Worm (Caenorhabditis elegans) whole organism, early embryonic: ENCODE data around the gene mrps-7.
"Not testable (repeated sequence)": the region's sequence is repeated elsewhere in the genome, so short reads cannot be mapped to it uniquely, and the experiment has no call there.

Source experiments
- B0310.2 ChIP-seq: sonication (generic microtip); optimal IDR thresholded peaks from 2 replicates; lab custom pipeline; 2016; ENCODE audit warnings: mild to moderate bottlenecking, missing genetic modification characterization, missing compliant biosample characterization
- F13C5.2 ChIP-seq: sonication (generic microtip); optimal IDR thresholded peaks from 2 replicates; lab custom pipeline; 2017; ENCODE audit warnings: mild to moderate bottlenecking, missing genetic modification characterization, inconsistent platforms, missing compliant biosample characterization
- aly-1 ChIP-seq: sonication (generic microtip); optimal IDR thresholded peaks from 2 replicates; lab custom pipeline; 2016; ENCODE audit warnings: missing genetic modification characterization, missing compliant biosample characterization
- ama-1 ChIP-seq: fragments of 150-350 bp; optimal IDR thresholded peaks from 2 replicates; lab custom pipeline; 2014
- ceh-13 ChIP-seq: fragments of 200-800 bp; sonication (Bioruptor generic); optimal IDR thresholded peaks from 2 replicates; lab custom pipeline; 2018; ENCODE audit warnings: mild to moderate bottlenecking, missing genetic modification characterization, missing compliant biosample characterization
- ceh-36 ChIP-seq: sonication (generic microtip); optimal IDR thresholded peaks from 2 replicates; lab custom pipeline; 2016; ENCODE audit warnings: missing genetic modification characterization, inconsistent platforms, missing compliant biosample characterization
- ets-7 ChIP-seq: sonication (generic microtip); optimal IDR thresholded peaks from 2 replicates; lab custom pipeline; 2016; ENCODE audit warnings: missing genotype, missing genetic modification characterization, missing compliant biosample characterization
- flt-1 ChIP-seq: fragments of 200-800 bp; sonication (Bioruptor generic); IDR thresholded peaks from 2 replicates; pipeline ENCODE4 v1.3.6; 2022; ENCODE audit warnings: missing genetic modification characterization, missing compliant biosample characterization
- hmbx-1 ChIP-seq: sonication (generic microtip); optimal IDR thresholded peaks from 2 replicates; lab custom pipeline; 2016; ENCODE audit warnings: mild to moderate bottlenecking, missing genetic modification characterization, missing compliant biosample characterization
- hmg-4 ChIP-seq: fragments of 200-800 bp; sonication (Bioruptor generic); optimal IDR thresholded peaks from 2 replicates; lab custom pipeline; 2018; ENCODE audit warnings: mild to moderate bottlenecking, missing genetic modification characterization, missing compliant biosample characterization
- hnd-1 ChIP-seq: sonication (generic microtip); optimal IDR thresholded peaks from 2 replicates; lab custom pipeline; 2016; ENCODE audit warnings: missing genetic modification characterization, missing compliant biosample characterization
- pes-1 ChIP-seq: fragments of 200-800 bp; sonication (Bioruptor generic); IDR thresholded peaks from 2 replicates; pipeline ENCODE4 v1.3.6; 2022; ENCODE audit warnings: missing genetic modification reagents, missing genetic modification characterization, missing compliant biosample characterization
- scrt-1 ChIP-seq: fragments of 200-800 bp; sonication (Bioruptor generic); IDR thresholded peaks from 2 replicates; pipeline ENCODE4 v1.3.6; 2022; ENCODE audit warnings: missing genetic modification characterization, missing compliant biosample characterization
- sea-1 ChIP-seq: fragments of 200-800 bp; sonication (Bioruptor generic); conservative IDR thresholded peaks from 2 replicates; pipeline ENCODE4 v1.3.6; 2022; ENCODE audit warnings: missing genetic modification characterization, missing compliant biosample characterization
- tbx-11 ChIP-seq: fragments of 200-800 bp; sonication (Bioruptor generic); IDR thresholded peaks from 2 replicates; pipeline ENCODE4 v1.3.6; 2022; ENCODE audit warnings: missing genetic modification characterization, missing compliant biosample characterization
- tbx-37 ChIP-seq: fragments of 200-800 bp; sonication (Bioruptor generic); conservative IDR thresholded peaks from 2 replicates; pipeline ENCODE4 v1.3.6; 2022; ENCODE audit warnings: missing genetic modification reagents, missing genetic modification characterization, missing compliant biosample characterization
- tra-4 ChIP-seq: sonication (generic microtip); optimal IDR thresholded peaks from 2 replicates; lab custom pipeline; 2017; ENCODE audit warnings: missing genetic modification characterization, missing compliant biosample characterization

mrps-7 gene

DNA sequence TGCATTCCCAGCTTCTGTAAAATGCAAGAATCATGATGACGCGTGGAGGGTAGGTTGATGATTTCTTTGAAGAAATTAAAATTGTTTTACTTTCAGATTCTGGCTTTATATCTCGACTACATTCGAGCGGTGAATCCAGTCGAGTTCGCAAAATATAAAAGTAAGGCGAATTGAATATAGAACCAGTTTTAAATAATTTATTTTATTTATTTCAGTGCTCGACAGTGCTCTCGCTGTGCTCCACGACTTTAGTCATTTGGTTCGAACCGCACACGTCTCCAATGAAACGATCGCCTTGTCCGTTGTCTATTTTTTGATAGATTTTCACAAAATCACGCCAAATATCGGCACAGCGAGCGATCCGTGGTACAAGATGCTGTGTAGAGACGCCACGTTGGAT, 14.7 kb upstream of the mrps-7 start, which contains the start of gene Y57G11C.1130:
Gene Y57G11C.1130, plus strand, starts transcription at position 301 of the 400 bp plus-strand sequence.
- TF ChIP-seq aly-1 (tag; lab: Kevin White, UChicago), result no peak
- TF ChIP-seq hnd-1, result no peak
- no peak for TF ChIP-seq ceh-36 (tag; lab: Kevin White, UChicago)
- TF ChIP-seq sea-1, result no peak
- TF ChIP-seq tbx-11, result no peak
- TF ChIP-seq hmg-4 (GFP tag; lab: Kevin White, UChicago), result no peak
- no peak for TF ChIP-seq scrt-1
- no peak for TF ChIP-seq hmbx-1 (tag; lab: Kevin White, UChicago)
- TF ChIP-seq tra-4 (tag; lab: Kevin White, UChicago), result no peak
- TF ChIP-seq tbx-37 (GFP tag; lab: Robert Waterston, UW), result no peak
- no peak for TF ChIP-seq ceh-13 (GFP tag; lab: Kevin White, UChicago)
- no peak for TF ChIP-seq flt-1 (GFP tag; lab: Robert Waterston, UW)
- no peak for TF ChIP-seq B0310.2 (tag; lab: Kevin White, UChicago)
- TF ChIP-seq ama-1, result no peak

DNA sequence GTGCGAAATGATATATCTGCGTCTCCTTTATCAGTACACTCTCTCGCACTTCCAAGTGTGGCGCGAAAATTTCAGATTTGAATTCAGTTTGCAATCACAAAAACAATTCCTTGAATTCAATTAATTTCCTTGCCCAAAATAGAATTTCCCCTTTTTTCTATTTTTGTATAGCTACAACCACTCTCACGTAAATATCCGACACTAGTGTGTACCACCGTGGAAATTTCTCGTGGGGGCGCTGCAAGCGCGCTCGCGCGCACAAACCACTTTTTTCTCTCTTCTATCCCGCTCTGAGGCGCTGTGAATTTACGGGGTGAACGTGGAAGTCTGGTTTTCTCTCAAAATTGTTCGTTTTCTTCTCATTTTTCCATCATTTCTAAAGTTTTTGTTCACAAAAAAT, 14.0 kb upstream of the mrps-7 start, which contains the start of gene Y57G11C.8:
Gene Y57G11C.8, plus strand, starts transcription at position 301 of the 400 bp plus-strand sequence.
- no peak for TF ChIP-seq ceh-13 (GFP tag; lab: Kevin White, UChicago)

DNA sequence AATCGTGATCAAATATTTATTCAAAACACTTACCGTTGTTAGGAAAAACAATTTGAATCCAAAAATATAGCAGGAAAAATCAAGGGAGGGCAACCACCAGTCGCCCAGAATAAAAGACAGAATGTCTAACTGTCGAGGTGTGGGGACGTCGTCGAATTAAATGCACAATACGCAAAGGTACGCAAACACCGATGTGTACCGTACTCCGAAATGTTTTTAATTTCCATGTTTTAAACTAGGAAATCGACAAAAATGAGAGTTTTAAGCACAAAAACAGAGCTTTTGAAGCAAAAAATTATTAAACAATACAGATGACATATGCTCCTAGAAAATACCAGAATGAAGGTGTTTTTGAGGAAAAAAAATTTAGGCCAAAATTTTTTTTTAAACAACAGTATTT, 6.9 kb upstream of the mrps-7 start, which contains the start of gene Y57G11C.51:
Gene Y57G11C.51, minus strand, starts transcription at position 101 of the 400 bp plus-strand sequence.
- TF ChIP-seq B0310.2 (tag; lab: Kevin White, UChicago); hmbx-1 (tag; lab: Kevin White, UChicago); pes-1: not testable (repeated sequence)

DNA sequence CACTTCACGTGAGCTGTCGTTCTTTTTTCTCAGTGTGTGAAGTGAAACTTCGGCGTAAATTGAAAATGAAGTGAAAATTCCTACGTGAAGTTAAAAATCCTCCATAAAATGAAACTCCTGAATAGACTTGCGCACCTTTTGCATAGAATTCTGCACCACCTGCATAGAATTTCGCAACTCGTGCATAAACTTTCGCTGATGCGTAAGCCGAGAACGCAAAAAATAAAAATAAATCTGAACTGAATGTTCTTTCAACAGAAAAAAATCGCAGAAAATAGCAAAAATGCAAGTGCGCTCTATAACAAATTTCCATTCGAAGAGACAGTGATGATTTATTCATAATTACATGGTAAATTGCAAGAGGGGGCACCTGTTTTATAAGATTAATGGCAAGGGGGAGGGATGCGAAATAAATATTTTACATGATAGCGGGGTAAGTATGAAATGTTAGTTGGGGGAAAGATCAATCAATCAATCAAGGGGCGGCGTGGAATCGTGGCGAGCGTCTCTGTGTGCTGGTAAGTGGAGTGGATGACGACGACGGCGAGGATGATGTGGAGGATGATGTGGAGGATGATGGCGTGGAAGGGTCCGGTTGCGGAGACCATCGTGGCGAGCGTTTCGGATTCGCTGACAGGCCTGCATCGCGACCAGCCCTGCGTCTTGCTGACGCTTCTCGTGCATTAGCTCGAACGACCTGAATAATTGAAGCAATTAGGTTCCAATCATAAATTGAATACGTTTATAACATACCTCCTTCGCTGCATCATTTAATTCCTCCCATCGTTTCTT, 5.9 kb upstream of the mrps-7 start, which contains the start of gene Y57G11C.36:
Gene Y57G11C.36, minus strand, starts transcription at position 502 of the 792 bp plus-strand sequence.
- no peak for TF ChIP-seq B0310.2 (tag; lab: Kevin White, UChicago)
- TF ChIP-seq ets-7 (tag; lab: Kevin White, UChicago), result no peak
- no peak for TF ChIP-seq scrt-1
- no peak for TF ChIP-seq ceh-36 (tag; lab: Kevin White, UChicago)
- no peak for TF ChIP-seq hmg-4 (GFP tag; lab: Kevin White, UChicago)
- no peak for TF ChIP-seq tbx-37 (GFP tag; lab: Robert Waterston, UW)
- TF ChIP-seq tbx-11, result no peak
- TF ChIP-seq aly-1 (tag; lab: Kevin White, UChicago), result no peak
- no peak for TF ChIP-seq pes-1
- TF ChIP-seq ceh-13 (GFP tag; lab: Kevin White, UChicago), result no peak
- no peak for TF ChIP-seq sea-1

DNA sequence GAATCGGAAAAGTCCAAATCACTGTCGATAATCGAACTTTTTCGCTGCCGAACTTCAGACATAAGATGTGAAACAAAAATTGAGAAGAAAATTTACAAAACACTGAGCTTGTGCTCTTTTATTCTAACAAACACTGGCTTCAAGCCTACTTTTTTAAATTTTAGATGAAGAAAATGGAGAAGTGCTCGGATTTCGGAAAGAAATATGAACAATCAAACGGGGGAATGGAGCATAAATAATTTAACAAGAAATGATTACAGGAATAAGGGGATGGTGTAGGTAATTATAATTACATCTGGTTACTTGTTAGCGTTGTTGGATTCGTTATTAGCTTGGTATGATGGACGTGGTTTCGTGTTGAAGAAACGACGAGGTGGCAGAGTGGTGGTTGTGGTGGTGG, 3.8 kb upstream of the mrps-7 start, which contains the start of gene degl-1:
Gene degl-1, minus strand, starts transcription at position 101 of the 400 bp plus-strand sequence.
- TF ChIP-seq sea-1 (no peak), ceh-13 (GFP tag; lab: Kevin White, UChicago) (no peak), scrt-1 (no peak), aly-1 (tag; lab: Kevin White, UChicago) (no peak), hnd-1 (no peak), ceh-36 (tag; lab: Kevin White, UChicago) (no peak), ets-7 (tag; lab: Kevin White, UChicago) (no peak), flt-1 (GFP tag; lab: Robert Waterston, UW) (no peak), tra-4 (tag; lab: Kevin White, UChicago) (no peak), hmbx-1 (tag; lab: Kevin White, UChicago) (no peak), tbx-11 (no peak), pes-1 (no peak), F13C5.2 (tag; lab: Kevin White, UChicago) (no peak), B0310.2 (tag; lab: Kevin White, UChicago) (no peak), tbx-37 (GFP tag; lab: Robert Waterston, UW) (no peak), hmg-4 (GFP tag; lab: Kevin White, UChicago) (no peak)

DNA sequence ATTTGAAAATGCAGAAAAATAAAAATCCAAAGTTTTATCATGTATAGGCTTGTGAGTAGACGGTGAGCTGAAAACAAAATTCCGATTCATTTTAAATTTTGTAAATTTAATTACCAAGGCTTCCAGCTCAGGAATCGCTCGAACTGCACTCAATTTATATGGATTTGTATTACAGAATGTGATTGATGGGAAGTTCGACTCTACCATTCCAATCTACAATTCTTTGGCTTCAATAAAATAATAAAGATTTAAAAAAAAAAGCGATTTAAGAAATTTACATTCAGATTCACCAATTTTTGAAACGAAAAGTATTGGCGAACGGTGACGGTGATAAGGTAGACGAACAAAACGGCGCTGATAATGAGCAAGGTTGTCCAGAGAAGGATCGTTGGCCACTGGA, 3.1 kb upstream of the mrps-7 start:
- TF ChIP-seq B0310.2 (tag; lab: Kevin White, UChicago), result no peak
- TF ChIP-seq aly-1 (tag; lab: Kevin White, UChicago), result no peak
- TF ChIP-seq sea-1, result no peak
- TF ChIP-seq hnd-1, result no peak
- no peak for TF ChIP-seq ets-7 (tag; lab: Kevin White, UChicago)
- no peak for TF ChIP-seq F13C5.2 (tag; lab: Kevin White, UChicago)

DNA sequence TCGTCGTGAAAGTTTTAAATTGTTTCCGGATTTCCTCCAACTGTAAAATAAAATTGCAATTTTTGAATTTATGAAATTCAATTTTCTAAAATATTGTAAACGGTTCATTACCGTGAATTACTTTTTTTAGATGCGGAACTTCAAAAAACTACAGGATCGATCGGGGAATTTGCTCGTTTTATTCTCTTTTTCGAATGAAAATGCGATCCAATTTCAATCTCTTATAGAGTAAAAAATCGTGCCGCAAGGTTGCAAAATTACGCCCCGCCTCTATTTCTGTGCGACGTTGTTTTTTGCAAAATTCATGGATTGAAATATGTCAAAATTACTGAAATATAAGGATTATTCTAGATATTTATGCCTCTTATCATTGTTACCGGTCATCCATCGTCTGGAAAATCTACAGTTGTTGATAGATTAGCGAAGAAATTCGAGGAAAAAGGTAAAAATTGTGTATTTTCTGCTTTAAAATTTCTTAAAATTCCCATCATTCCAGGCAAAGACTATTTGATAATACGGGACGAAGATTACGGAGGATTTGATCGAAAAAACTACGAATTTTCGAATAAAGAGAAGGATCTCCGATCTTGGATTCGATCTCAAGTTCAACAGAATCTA, 1.8 kb upstream of the mrps-7 start, which contains the start of gene Y57G11C.43:
Gene Y57G11C.43, plus strand, starts transcription at position 224 of the 618 bp plus-strand sequence.
- TF ChIP-seq hmg-4 (GFP tag; lab: Kevin White, UChicago) (no peak), ets-7 (tag; lab: Kevin White, UChicago) (no peak), hnd-1 (no peak), F13C5.2 (tag; lab: Kevin White, UChicago) (no peak), ceh-13 (GFP tag; lab: Kevin White, UChicago) (no peak), tbx-37 (GFP tag; lab: Robert Waterston, UW) (no peak), hmbx-1 (tag; lab: Kevin White, UChicago) (no peak), B0310.2 (tag; lab: Kevin White, UChicago) (no peak), pes-1 (no peak), aly-1 (tag; lab: Kevin White, UChicago) (no peak), ceh-36 (tag; lab: Kevin White, UChicago) (no peak), scrt-1 (no peak), sea-1 (no peak)
